Fruit fly (Drosophila melanogaster): ENCODE measurements around the gene CG43185.

Gene CG43185

DNA sequence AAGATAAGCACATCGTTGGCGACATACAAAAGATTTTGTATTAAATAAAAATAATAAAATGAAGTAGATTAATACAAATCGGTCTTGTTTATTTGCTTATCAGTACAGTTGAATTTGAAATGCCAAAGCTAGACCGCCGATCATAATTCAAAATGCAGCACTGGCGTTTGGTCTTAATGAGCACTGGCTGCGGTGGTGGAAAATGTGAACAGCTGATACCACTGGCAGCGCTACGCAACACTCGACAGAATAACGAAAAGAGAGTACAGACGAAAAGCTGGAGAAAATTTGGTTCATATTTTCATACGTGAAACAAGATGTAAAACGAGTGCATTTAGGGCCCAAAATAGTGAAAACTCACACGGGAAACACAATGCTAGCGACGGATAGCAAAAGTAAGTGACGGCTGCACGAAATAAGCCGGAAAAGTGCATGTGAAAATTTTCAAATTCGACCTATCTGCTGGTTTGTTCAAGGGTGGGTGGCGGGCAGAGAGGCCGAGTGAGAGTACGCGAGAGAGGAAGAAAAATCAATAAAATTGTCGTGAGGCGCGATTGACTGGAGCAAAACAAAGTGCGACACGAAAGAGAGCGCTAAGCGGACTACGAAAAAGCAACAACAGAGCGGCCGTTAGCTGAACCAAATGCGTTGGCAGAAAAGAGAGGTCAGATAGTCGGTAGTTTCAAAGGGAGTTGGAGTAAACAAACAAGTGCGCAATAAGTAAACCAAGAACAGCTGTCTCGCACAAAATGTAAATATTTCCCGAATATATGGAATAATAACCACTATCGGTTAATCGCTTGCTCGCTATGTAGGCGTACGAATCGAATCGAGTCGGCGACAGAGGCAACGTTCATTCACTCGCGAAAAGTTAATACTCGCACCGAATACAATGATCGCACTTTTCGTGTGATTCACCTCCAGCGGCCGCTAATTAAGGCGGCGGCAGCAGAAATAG is 22.5 kb downstream of the CG43185 start, which contains the start of gene bchs (continued):
- TF ChIP-seq pan (optimal IDR thresholded peaks at IDR 0.05) (peak in 1 of 2 experiments; percentile 2), pan (GFP tag; optimal IDR thresholded peaks at IDR 0.05 in 1 of 2, IDR thresholded peaks at IDR 0.05 in 1 of 2) (peak in 1 of 2 experiments; percentile 94), seq (GFP tag; IDR thresholded peaks at IDR 0.05) (peak; percentile 93), gce (GFP tag; IDR thresholded peaks at IDR 0.05) (peak; percentile 93), CG14710 (tag; optimal IDR thresholded peaks at IDR 0.05) (peak; percentile 76), dysf (GFP tag; IDR thresholded peaks at IDR 0.05) (peak; percentile 57; the same call in 1 of the 3 replicates), Oli (tag; optimal IDR thresholded peaks at IDR 0.05) (peak; percentile 56), en (GFP tag; optimal IDR thresholded peaks at IDR 0.05) (peak; percentile 87), dpn (GFP tag; optimal IDR thresholded peaks at IDR 0.05) (peak; percentile 74 to 83), CG12769 (tag; optimal IDR thresholded peaks at IDR 0.05) (no peak), gem (tag; optimal IDR thresholded peaks at IDR 0.05) (no peak), CG17359 (tag; optimal IDR thresholded peaks at IDR 0.05) (peak; percentile 94), sr (GFP tag; IDR thresholded peaks at IDR 0.05) (peak; percentile 91), tio (GFP tag; optimal IDR thresholded peaks at IDR 0.05) (peak; percentile 72), Sox100B (GFP tag; optimal IDR thresholded peaks at IDR 0.05) (no peak), unc-4 (GFP tag; IDR thresholded peaks at IDR 0.05; ENCODE audit: partially characterized antibody) (peak; percentile 18; the same call in 1 of the 2 replicates), yki (optimal IDR thresholded peaks at IDR 0.05) (no peak), jing (GFP tag; optimal IDR thresholded peaks at IDR 0.05) (peak; percentile 40), Poxn (GFP tag; IDR thresholded peaks at IDR 0.05) (no peak), Asciz (GFP tag; optimal IDR thresholded peaks at IDR 0.05) (peak; percentile 99), NK7.1 (GFP tag; optimal IDR thresholded peaks at IDR 0.05) (peak; percentile 92), repo (GFP tag; optimal IDR thresholded peaks at IDR 0.05) (peak; percentile 71), cato (GFP tag; optimal IDR thresholded peaks at IDR 0.05; ENCODE audit: borderline replicate concordance) (peak; percentile 74), trem (tag; optimal IDR thresholded peaks at IDR 0.05) (peak; percentile 26), Deaf1 (tag; optimal IDR thresholded peaks at IDR 0.05) (peak; percentile 65), Myb (GFP tag; optimal IDR thresholded peaks at IDR 0.05) (peak; percentile 36), CG16813 (GFP tag; IDR thresholded peaks at IDR 0.05; ENCODE audit: partially characterized antibody) (peak; percentile 27; the same call in 1 of the 3 replicates), Hey (tag; optimal IDR thresholded peaks at IDR 0.05) (peak; percentile 92), CG17802 (tag; optimal IDR thresholded peaks at IDR 0.05) (peak; percentile 62), Fer3 (tag; optimal IDR thresholded peaks at IDR 0.05) (peak; percentile 88), Sry-δ (GFP tag; optimal IDR thresholded peaks at IDR 0.05) (peak; percentile 42), bowl (GFP tag; IDR thresholded peaks at IDR 0.05) (peak; percentile 78), ase (GFP tag; IDR thresholded peaks at IDR 0.05) (no peak), bbx (GFP tag; IDR thresholded peaks at IDR 0.05; ENCODE audit: partially characterized antibody) (no peak), btn (GFP tag; optimal IDR thresholded peaks at IDR 0.05) (peak; percentile 85), CG8359 (GFP tag; optimal IDR thresholded peaks at IDR 0.05; ENCODE audit: borderline replicate concordance) (peak; percentile 82), Mrtf (GFP tag; IDR thresholded peaks at IDR 0.05) (peak; percentile 63; the same call in 1 of the 3 replicates), luna (GFP tag; optimal IDR thresholded peaks at IDR 0.05) (peak; percentile 78), CHES-1-like (GFP tag; optimal IDR thresholded peaks at IDR 0.05) (peak; percentile 90), dan (GFP tag; IDR thresholded peaks at IDR 0.05) (no peak), phol (tag; optimal IDR thresholded peaks at IDR 0.05) (peak; percentile 13), CG12659 (GFP tag; optimal IDR thresholded peaks at IDR 0.05) (peak; percentile 89), CG15269 (tag; optimal IDR thresholded peaks at IDR 0.05) (no peak), CG5180 (GFP tag; optimal IDR thresholded peaks at IDR 0.05) (peak; percentile 87), CG10274 (GFP tag; optimal IDR thresholded peaks at IDR 0.05) (peak; percentile 75), CG32767 (GFP tag; IDR thresholded peaks at IDR 0.05) (peak; percentile 69; the same call in 1 of the 2 replicates), CG8924 (tag; optimal IDR thresholded peaks at IDR 0.05) (peak; percentile 73), nerfin-2 (GFP tag; IDR thresholded peaks at IDR 0.05; ENCODE audit: partially characterized antibody) (no peak)

All from whole organism, embryonic.